Worm (Caenorhabditis elegans): ENCODE measurements around the gene cas-1.

- no peak for TF ChIP-seq dao-5 (tag; optimal IDR thresholded peaks at IDR 0.05)
- TF ChIP-seq him-1 (tag; optimal IDR thresholded peaks at IDR 0.05), result no peak
These were observed 27.4 kb downstream of the cas-1 start, which contains the start of gene T01C8.2 for ce11 chrX:16786021-16786488.
